Fruit fly (Drosophila melanogaster) whole organism, embryonic: ENCODE measurements around the gene CG34116.

Source experiments
- C15 ChIP-seq: fragments of 200-800 bp; sonication (Bioruptor generic); IDR thresholded peaks from 3 replicates; pipeline ENCODE4 v1.3.6; 2022; ENCODE audit warnings: missing biosample characterization, missing genetic modification characterization
- CG12104 ChIP-seq: fragments of 200-800 bp; sonication (Bioruptor generic); optimal IDR thresholded peaks from 3 replicates; lab custom pipeline; 2016; ENCODE audit warnings: missing biosample characterization, missing genetic modification characterization
- CG12155 ChIP-seq: fragments of 200-800 bp; sonication (Bioruptor generic); optimal IDR thresholded peaks from 3 replicates; lab custom pipeline; 2016; ENCODE audit warnings: missing biosample characterization, missing genetic modification characterization
- CG12219 ChIP-seq: fragments of 200-800 bp; sonication (Bioruptor generic); optimal IDR thresholded peaks from 3 replicates; lab custom pipeline; 2018; ENCODE audit warnings: missing biosample characterization, mild to moderate bottlenecking, missing genetic modification characterization
- CG12942 ChIP-seq: fragments of 200-800 bp; sonication (Bioruptor generic); optimal IDR thresholded peaks from 3 replicates; lab custom pipeline; 2016; ENCODE audit warnings: missing biosample characterization, missing genetic modification characterization
- CG13894 ChIP-seq: fragments of 200-800 bp; sonication (Bioruptor generic); optimal IDR thresholded peaks from 3 replicates; lab custom pipeline; 2018; ENCODE audit warnings: missing biosample characterization, mild to moderate bottlenecking, missing genetic modification characterization, moderate library complexity
- CG1603 ChIP-seq: fragments of 200-800 bp; sonication (Bioruptor generic); optimal IDR thresholded peaks from 2 replicates; lab custom pipeline; 2019; ENCODE audit warnings: missing biosample characterization, mild to moderate bottlenecking, missing genetic modification characterization, moderate library complexity
- CG16863 ChIP-seq: fragments of 200-800 bp; sonication (Bioruptor generic); optimal IDR thresholded peaks from 3 replicates; lab custom pipeline; 2016; ENCODE audit warnings: missing biosample characterization, missing genetic modification characterization
- CG17829 ChIP-seq: fragments of 200-800 bp; optimal IDR thresholded peaks from 2 replicates; lab custom pipeline; 2019; ENCODE audit warnings: missing biosample characterization, mild to moderate bottlenecking, missing genetic modification characterization, moderate library complexity
- CG2120 ChIP-seq: fragments of 200-800 bp; sonication (Bioruptor generic); optimal IDR thresholded peaks from 3 replicates; lab custom pipeline; 2016; ENCODE audit warnings: missing biosample characterization, missing genetic modification characterization
- CG31224 ChIP-seq: fragments of 200-800 bp; sonication (Bioruptor generic); IDR thresholded peaks from 2 replicates; pipeline ENCODE4 v1.3.6; 2022; ENCODE audit warnings: missing biosample characterization, missing genetic modification characterization
- CG3163 ChIP-seq: fragments of 200-800 bp; sonication (Bioruptor generic); optimal IDR thresholded peaks from 3 replicates; lab custom pipeline; 2016; ENCODE audit warnings: missing biosample characterization, missing genetic modification characterization
- CG32767 ChIP-seq: fragments of 200-800 bp; sonication (Bioruptor generic); IDR thresholded peaks from 2 replicates; pipeline ENCODE4 v1.3.6; 2022; ENCODE audit warnings: missing biosample characterization, missing genetic modification characterization
- CG3726 ChIP-seq: fragments of 200-800 bp; sonication (Bioruptor generic); IDR thresholded peaks from 3 replicates; pipeline ENCODE4, ENCODE4 v1.3.6; 2022; ENCODE audit warnings: missing biosample characterization, missing genetic modification characterization
- CG4854 ChIP-seq: fragments of 200-800 bp; sonication (Bioruptor generic); optimal IDR thresholded peaks from 2 replicates; lab custom pipeline; 2016; ENCODE audit warnings: missing biosample characterization, missing genetic modification characterization, inconsistent platforms
- CG6254 ChIP-seq: fragments of 200-800 bp; sonication (Bioruptor generic); optimal IDR thresholded peaks from 3 replicates; lab custom pipeline; 2017; ENCODE audit warnings: mild to moderate bottlenecking, missing biosample characterization, missing genetic modification reagents, missing genetic modification characterization
- CG7357 ChIP-seq: fragments of 200-800 bp; sonication (Bioruptor generic); IDR thresholded peaks from 3 replicates; pipeline ENCODE4 v1.3.6; 2022; ENCODE audit warnings: missing biosample characterization, missing genetic modification characterization
- CG7786 ChIP-seq: fragments of 200-800 bp; sonication (Bioruptor generic); optimal IDR thresholded peaks from 2 replicates; lab custom pipeline; 2016; ENCODE audit warnings: missing biosample characterization, missing genetic modification characterization
- CG7928 ChIP-seq: fragments of 200-800 bp; sonication (Bioruptor generic); optimal IDR thresholded peaks from 2 replicates; lab custom pipeline; 2017; ENCODE audit warnings: missing biosample characterization, mild to moderate bottlenecking, missing genetic modification characterization
- CG9727 ChIP-seq: fragments of 200-800 bp; sonication (Bioruptor generic); optimal IDR thresholded peaks from 3 replicates; lab custom pipeline; 2017; ENCODE audit warnings: missing biosample characterization, mild to moderate bottlenecking, missing genetic modification characterization
- CG9817 ChIP-seq: fragments of 200-800 bp; sonication (Bioruptor generic); optimal IDR thresholded peaks from 2 replicates; lab custom pipeline; 2018; ENCODE audit warnings: missing biosample characterization, mild to moderate bottlenecking, missing genetic modification characterization, moderate library complexity
- Dbx ChIP-seq: fragments of 200-800 bp; sonication (Bioruptor generic); IDR thresholded peaks from 3 replicates; pipeline ENCODE4 v1.3.6; 2022; ENCODE audit warnings: missing biosample characterization, missing genetic modification characterization
- Dek ChIP-seq: fragments of 200-800 bp; sonication (Bioruptor generic); optimal IDR thresholded peaks from 3 replicates; lab custom pipeline; 2019; ENCODE audit warnings: missing biosample characterization, mild to moderate bottlenecking, missing genetic modification characterization, moderate library complexity
- Fer3 ChIP-seq: fragments of 200-800 bp; sonication (Bioruptor generic); optimal IDR thresholded peaks from 2 replicates; lab custom pipeline; 2018; ENCODE audit warnings: missing biosample characterization, mild to moderate bottlenecking, missing genetic modification characterization, moderate library complexity
- GATAe ChIP-seq: fragments of 200-800 bp; sonication (Bioruptor generic); conservative IDR thresholded peaks from 2 replicates; pipeline ENCODE4 v1.3.6; 2022; ENCODE audit warnings: missing biosample characterization, missing genetic modification characterization
- HLH54F ChIP-seq: fragments of 200-800 bp; sonication (Bioruptor generic); optimal IDR thresholded peaks from 3 replicates; lab custom pipeline; 2016; ENCODE audit warnings: missing biosample characterization, missing genetic modification characterization
- Hand ChIP-seq: fragments of 200-800 bp; sonication (Bioruptor generic); optimal IDR thresholded peaks from 2 replicates; lab custom pipeline; 2017; ENCODE audit warnings: mild to moderate bottlenecking, missing biosample characterization, missing genetic modification reagents, missing genetic modification characterization
- HmgZ ChIP-seq: fragments of 200-800 bp; sonication (Bioruptor generic); optimal IDR thresholded peaks from 2 replicates; lab custom pipeline; 2018; ENCODE audit warnings: missing biosample characterization, mild to moderate bottlenecking, missing genetic modification characterization
- Hr3 ChIP-seq: fragments of 200-800 bp; sonication (Bioruptor generic); optimal IDR thresholded peaks from 3 replicates; lab custom pipeline; 2016; ENCODE audit warnings: missing biosample characterization, missing genetic modification characterization
- Hsf ChIP-seq: fragments of 200-800 bp; sonication (Bioruptor generic); optimal IDR thresholded peaks from 3 replicates; lab custom pipeline; 2016; ENCODE audit warnings: missing biosample characterization, missing genetic modification characterization
- Rx ChIP-seq: fragments of 200-800 bp; sonication (Bioruptor generic); IDR thresholded peaks from 2 replicates; pipeline ENCODE4 v1.3.6; 2022; ENCODE audit warnings: missing biosample characterization, missing genetic modification characterization
- Stat92E ChIP-seq, 3 experiments: fragments of >200 bp in 2 of 3; fragments of 200-800 bp in 1 of 3; sonication (Bioruptor generic) in 1 of 3; optimal IDR thresholded peaks; 2 replicates each; lab custom pipeline; 2017 to 2019; ENCODE audit warnings: missing biosample characterization in 3 of 3, missing genetic modification characterization in 3 of 3, mild to moderate bottlenecking in 1 of 3, moderate library complexity in 1 of 3
- ac ChIP-seq: fragments of 200-800 bp; sonication (Bioruptor generic); optimal IDR thresholded peaks from 3 replicates; lab custom pipeline; 2017; ENCODE audit warnings: missing biosample characterization, mild to moderate bottlenecking, missing genetic modification characterization
- ara ChIP-seq: fragments of 200-800 bp; sonication (Bioruptor generic); IDR thresholded peaks from 2 replicates; pipeline ENCODE4 v1.3.6; 2022; ENCODE audit warnings: missing biosample characterization, missing genetic modification characterization
- cato ChIP-seq: fragments of 200-800 bp; sonication (Bioruptor generic); optimal IDR thresholded peaks from 2 replicates; lab custom pipeline; 2016; ENCODE audit warnings: missing biosample characterization, missing genetic modification characterization, borderline replicate concordance
- ci ChIP-seq: fragments of 200-800 bp; sonication (Bioruptor generic); IDR thresholded peaks from 3 replicates; pipeline ENCODE4 v1.3.6; 2022; ENCODE audit warnings: missing biosample characterization, missing genetic modification characterization
- dmrt99B ChIP-seq: fragments of 200-800 bp; sonication (Bioruptor generic); optimal IDR thresholded peaks from 2 replicates; lab custom pipeline; 2018; ENCODE audit warnings: missing biosample characterization, mild to moderate bottlenecking, missing genetic modification characterization, moderate library complexity
- jigr1 ChIP-seq: fragments of 200-800 bp; sonication (Bioruptor generic); IDR thresholded peaks from 3 replicates; pipeline ENCODE4 v1.3.6; 2022; ENCODE audit warnings: missing biosample characterization, missing genetic modification characterization
- klu ChIP-seq: fragments of 200-800 bp; sonication (Bioruptor generic); IDR thresholded peaks from 2 replicates; pipeline ENCODE4 v1.3.6; 2022; ENCODE audit warnings: missing biosample characterization, missing genetic modification characterization
- mam ChIP-seq: fragments of 200-800 bp; sonication (Bioruptor generic); optimal IDR thresholded peaks from 3 replicates; lab custom pipeline; 2016; ENCODE audit warnings: missing biosample characterization, missing genetic modification characterization
- nerfin-1 ChIP-seq: fragments of 200-800 bp; sonication (Bioruptor generic); optimal IDR thresholded peaks from 3 replicates; lab custom pipeline; 2019; ENCODE audit warnings: missing biosample characterization, mild to moderate bottlenecking, missing genetic modification characterization, moderate library complexity
- otp ChIP-seq: fragments of 200-800 bp; sonication (Bioruptor generic); IDR thresholded peaks from 3 replicates; pipeline ENCODE4, ENCODE4 v1.3.6; 2022; ENCODE audit warnings: missing biosample characterization, missing genetic modification characterization
- pita ChIP-seq: fragments of 200-800 bp; sonication (Bioruptor generic); optimal IDR thresholded peaks from 2 replicates; lab custom pipeline; 2017; ENCODE audit warnings: missing biosample characterization, mild to moderate bottlenecking, missing genetic modification characterization
- psq ChIP-seq: fragments of 200-800 bp; sonication (Bioruptor generic); optimal IDR thresholded peaks from 2 replicates; lab custom pipeline; 2017; ENCODE audit warnings: missing biosample characterization, missing genetic modification characterization
- trem ChIP-seq: fragments of 200-800 bp; optimal IDR thresholded peaks from 3 replicates; lab custom pipeline; 2019; ENCODE audit warnings: missing biosample characterization, mild to moderate bottlenecking, missing genetic modification characterization, moderate library complexity
- unpg ChIP-seq: fragments of 200-800 bp; sonication (Bioruptor generic); optimal IDR thresholded peaks from 3 replicates; lab custom pipeline; 2018; ENCODE audit warnings: missing biosample characterization, mild to moderate bottlenecking, missing genetic modification characterization, moderate library complexity
- vfl ChIP-seq: fragments of 200-800 bp; sonication (Bioruptor generic); optimal IDR thresholded peaks from 2 replicates; lab custom pipeline; 2016; ENCODE audit warnings: missing biosample characterization, missing genetic modification characterization

Gene CG34116

DNA sequence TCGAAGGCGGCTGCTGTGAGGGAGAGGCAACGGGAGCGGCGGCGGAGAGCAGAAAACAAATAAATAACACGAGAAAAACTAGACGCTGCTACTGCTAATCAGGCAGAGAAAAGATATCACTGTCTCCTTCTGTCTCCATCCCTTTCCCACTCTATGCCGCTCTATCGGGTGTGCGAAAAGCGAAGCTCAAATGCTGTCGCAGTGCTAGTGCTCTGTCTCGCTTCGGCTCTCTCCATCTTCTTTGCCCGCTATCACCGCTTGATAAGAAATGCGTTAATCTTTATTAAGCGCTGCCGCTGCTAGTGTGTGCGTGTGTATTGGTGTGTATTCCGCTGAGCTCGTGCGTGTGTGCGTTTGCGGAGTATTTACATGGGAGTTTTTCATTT lies 14.2 kb downstream of the CG34116 start (continued):
- peak; percentile 71; the same call in 2 of the 3 replicates for TF ChIP-seq ci (GFP tag; lab: Robert Waterston, UW)

DNA sequence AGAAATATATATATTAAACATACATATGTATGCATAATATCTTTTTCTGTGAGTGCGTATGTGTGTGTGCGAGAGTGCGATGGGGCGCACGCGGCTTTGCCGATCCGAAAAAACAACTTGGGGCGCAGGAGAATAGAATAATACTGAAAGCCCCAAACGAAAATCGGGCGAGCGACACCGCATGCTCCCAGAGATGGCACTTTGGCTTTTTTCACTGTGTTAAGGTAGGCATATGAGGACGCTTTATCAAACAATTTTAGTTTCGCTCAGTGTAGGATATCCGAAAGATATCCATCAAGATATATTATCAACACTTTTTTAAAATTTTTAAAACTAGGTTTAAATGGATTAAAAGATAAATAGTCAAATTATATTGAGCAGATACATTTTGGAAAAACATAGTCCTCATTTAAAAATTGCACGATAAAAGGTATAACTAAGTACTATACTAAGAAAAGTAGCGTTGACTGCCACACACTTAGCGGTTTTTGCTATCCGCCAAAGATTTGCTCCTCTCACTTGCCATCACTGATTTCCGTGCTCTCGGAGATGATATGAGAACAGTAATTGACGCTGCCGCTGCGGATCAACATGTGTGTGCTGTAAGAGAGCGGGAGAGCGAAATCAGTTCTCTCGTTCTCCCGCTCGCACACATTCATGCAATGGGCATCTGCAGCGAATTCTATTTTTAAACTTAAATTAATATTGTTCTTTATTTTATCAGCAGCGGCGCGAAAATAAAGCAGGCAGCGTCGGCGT lies 14.7 kb downstream of the CG34116 start:
- peak; percentile 57 for TF ChIP-seq CG9817 (tag; lab: Kevin White, UChicago)
- peak; percentile 67 for TF ChIP-seq mam (GFP tag; lab: Kevin White, UChicago)
- TF ChIP-seq CG7786 (GFP tag; lab: Kevin White, UChicago) = peak; percentile 62
- 0 out of 3 replicates have a peak, but pooled peaks have one; percentile 37 for TF ChIP-seq otp (GFP tag; lab: Robert Waterston, UW)
- 0 out of 2 replicates have a peak, but pooled peaks have one; percentile 3 for TF ChIP-seq Rx
- TF ChIP-seq CG31224 (GFP tag; lab: Robert Waterston, UW) = peak; percentile 59; the same call in 1 of the 2 replicates
- peak; percentile 50 for TF ChIP-seq Hr3 (GFP tag; lab: Kevin White, UChicago)
- TF ChIP-seq CG2120 = peak; percentile 87
- TF ChIP-seq klu (GFP tag; lab: Robert Waterston, UW) = peak; percentile 52; the same call in 1 of the 2 replicates
- peak; percentile 57 for TF ChIP-seq HLH54F (GFP tag; lab: Kevin White, UChicago)
- no peak for TF ChIP-seq Hand (GFP tag; lab: Kevin White, UChicago)
- TF ChIP-seq vfl (GFP tag; lab: Kevin White, UChicago) = peak; percentile 46
- TF ChIP-seq Stat92E (GFP tag; optimal IDR thresholded peaks at IDR 0.05; lab: Kevin White, UChicago) = no peak
- peak; percentile 28 for TF ChIP-seq trem (tag; lab: Kevin White, UChicago)
- TF ChIP-seq CG9727 (GFP tag; lab: Kevin White, UChicago) = peak; percentile 68
- TF ChIP-seq CG7928 = peak; percentile 30
- TF ChIP-seq dmrt99B = peak; percentile 67
- peak; percentile 48 for TF ChIP-seq CG12104 (GFP tag; lab: Kevin White, UChicago)
- no peak for TF ChIP-seq CG12219 (GFP tag; lab: Kevin White, UChicago)
- TF ChIP-seq CG13894 = peak; percentile 20
- TF ChIP-seq nerfin-1 (tag; lab: Kevin White, UChicago) = peak; percentile 7
- peak; percentile 13 for TF ChIP-seq cato (GFP tag; lab: Kevin White, UChicago)
- peak; percentile 64 for TF ChIP-seq CG12155 (GFP tag; lab: Kevin White, UChicago)
- peak; percentile 42; the same call in 1 of the 2 replicates for TF ChIP-seq ara (GFP tag; lab: Robert Waterston, UW)
- peak; percentile 33 for TF ChIP-seq CG6254 (GFP tag; lab: Kevin White, UChicago)
- TF ChIP-seq CG17829 (tag; lab: Kevin White, UChicago) = peak; percentile 47
- peak; percentile 44 for TF ChIP-seq Fer3 (tag; lab: Kevin White, UChicago)
- peak; percentile 15 for TF ChIP-seq CG1603
- peak; percentile 71 for TF ChIP-seq Dbx
- 0 out of 3 replicates have a peak, but pooled peaks have one; percentile 52 for TF ChIP-seq CG3726 (GFP tag; lab: Robert Waterston, UW)
- no peak; the same call in 1 of the 2 replicates for TF ChIP-seq GATAe (GFP tag; lab: Robert Waterston, UW)
- TF ChIP-seq ac = no peak
- TF ChIP-seq pita (GFP tag; lab: Kevin White, UChicago) = no peak
- TF ChIP-seq Hsf = peak; percentile 65
- no peak for TF ChIP-seq C15 (GFP tag; lab: Robert Waterston, UW)
- peak; percentile 16 for TF ChIP-seq HmgZ
- TF ChIP-seq CG4854 (GFP tag; lab: Kevin White, UChicago) = no peak
- TF ChIP-seq CG7357 = peak; percentile 51; the same call in 2 of the 3 replicates
- peak; percentile 28 for TF ChIP-seq unpg (GFP tag; lab: Kevin White, UChicago)
- 0 out of 2 replicates have a peak, but pooled peaks have one; percentile 24 for TF ChIP-seq CG32767 (GFP tag; lab: Robert Waterston, UW)
- peak; percentile 16 for TF ChIP-seq CG3163 (GFP tag; lab: Kevin White, UChicago)
- TF ChIP-seq CG16863 (GFP tag; lab: Kevin White, UChicago) = peak; percentile 6
- TF ChIP-seq Dek (tag; lab: Kevin White, UChicago) = peak; percentile 65
- TF ChIP-seq psq (GFP tag; lab: Kevin White, UChicago) = peak; percentile 2
- peak; percentile 51 for TF ChIP-seq CG12942 (GFP tag; lab: Kevin White, UChicago)
- TF ChIP-seq jigr1 (GFP tag; lab: Robert Waterston, UW) = no peak
